Worm (Caenorhabditis elegans) whole organism, young adult: ENCODE data around the gene msra-1.

Experiments
- cebp-2 ChIP-seq: fragments of 200-800 bp; sonication (Bioruptor generic); IDR thresholded peaks from 2 replicates; pipeline ENCODE4 v1.3.6; 2022; ENCODE audit warnings: missing genetic modification characterization, missing compliant biosample characterization
- nhr-179 ChIP-seq: sonication (generic microtip); optimal IDR thresholded peaks from 2 replicates; lab custom pipeline; 2016; ENCODE audit warnings: mild to moderate bottlenecking, missing genetic modification characterization, missing compliant biosample characterization

ce11 chrII:7331224-7331623, 32.6 kb downstream of the msra-1 start, which contains the start of gene npax-1:
- TF ChIP-seq cebp-2 (no peak), nhr-179 (tag; lab: Kevin White, UChicago) (no peak)
